Worm (Caenorhabditis elegans): Measurements from ENCODE around the gene F54F2.9.

Gene F54F2.9

DNA sequence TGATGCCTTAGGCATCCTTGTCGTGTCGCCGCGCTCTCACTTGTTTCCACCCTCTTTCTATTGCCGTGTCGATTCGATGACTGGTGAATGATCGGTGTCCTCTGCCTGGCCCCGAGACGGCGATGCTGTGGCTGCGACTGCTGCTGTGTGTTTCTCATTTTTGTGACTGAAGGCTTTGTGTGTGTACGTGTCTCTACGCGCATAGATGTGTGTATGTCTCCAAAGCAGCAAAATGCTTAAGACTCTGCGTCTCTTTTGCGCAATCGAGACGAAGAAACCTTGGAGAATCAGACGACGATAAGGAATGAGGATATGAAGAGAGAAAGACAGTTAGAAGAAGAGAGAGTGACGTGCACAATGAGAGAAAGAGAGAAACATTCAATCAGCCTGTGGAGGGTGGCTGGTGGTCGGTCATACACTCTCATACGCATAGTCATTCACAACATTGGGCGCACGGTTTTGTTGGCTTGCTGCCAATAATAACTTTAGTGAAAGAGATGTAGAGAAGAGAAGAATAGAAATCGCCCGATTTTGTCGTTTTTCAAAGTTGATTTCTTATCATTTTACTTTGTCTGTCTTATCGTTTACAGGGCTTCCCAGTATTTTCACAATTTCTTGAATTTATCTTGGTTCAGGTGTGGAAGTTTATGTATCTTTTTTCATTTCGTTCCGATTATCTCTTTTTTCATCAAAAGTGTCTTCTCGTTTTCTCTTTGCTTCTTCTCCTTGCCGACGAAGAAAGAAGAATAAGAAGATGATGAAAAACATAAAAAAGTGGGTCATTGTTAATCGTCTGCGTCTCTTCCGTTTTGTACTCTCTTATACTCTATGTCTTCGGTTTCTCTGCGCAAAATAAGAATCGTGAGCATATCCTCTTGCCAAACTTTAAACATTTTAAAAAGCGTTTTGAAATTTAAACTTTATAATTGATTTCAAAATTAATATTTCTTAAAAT is 24.9 kb downstream of the F54F2.9 start (continued):
- TF ChIP-seq unc-39 (tag; optimal IDR thresholded peaks at IDR 0.05) (no peak), elt-1 (tag; optimal IDR thresholded peaks at IDR 0.05) (no peak), ztf-11 (tag; optimal IDR thresholded peaks at IDR 0.05) (peak; percentile 42), fos-1 (tag; optimal IDR thresholded peaks at IDR 0.05) (peak; percentile 95)

DNA sequence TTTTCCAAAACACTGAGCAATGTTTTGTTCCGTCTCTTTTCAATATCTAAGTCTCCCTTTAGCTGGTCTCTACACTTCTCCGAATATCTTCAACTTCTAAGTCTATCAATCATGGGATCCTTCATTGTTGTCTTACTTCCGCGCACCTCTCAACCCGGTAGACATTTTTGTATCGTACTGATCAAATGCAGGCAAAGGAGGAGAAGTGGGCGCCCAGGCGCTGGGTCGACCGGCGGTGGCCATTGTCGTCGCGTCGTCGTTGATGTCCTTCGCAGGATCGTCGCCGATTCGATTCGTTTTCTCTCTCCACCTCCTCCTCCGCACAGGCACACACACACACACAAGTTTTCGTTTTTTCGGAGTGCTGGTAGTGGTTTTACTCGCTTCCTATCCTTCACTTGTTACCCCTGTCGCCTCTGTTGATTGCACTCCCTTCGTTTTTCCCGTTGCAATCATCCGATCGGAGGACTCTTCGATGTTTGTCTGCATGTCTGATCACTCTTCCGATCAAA is 25.6 kb downstream of the F54F2.9 start:
- no peak for TF ChIP-seq R02D3.7 (tag; optimal IDR thresholded peaks at IDR 0.05)
- TF ChIP-seq nhr-25 (tag; optimal IDR thresholded peaks at IDR 0.05), result no peak
- no peak for TF ChIP-seq lin-13 (GFP tag; optimal IDR thresholded peaks at IDR 0.05)
- no peak for TF ChIP-seq nhr-11 (tag; optimal IDR thresholded peaks at IDR 0.05)
- no peak for TF ChIP-seq gmeb-1 (tag; optimal IDR thresholded peaks at IDR 0.05)
- no peak for TF ChIP-seq unc-62 (GFP tag; optimal IDR thresholded peaks at IDR 0.05)
- TF ChIP-seq snpc-4 (tag; optimal IDR thresholded peaks at IDR 0.05), result no peak
- no peak for TF ChIP-seq mbf-1 (tag; optimal IDR thresholded peaks at IDR 0.05)
- no peak for TF ChIP-seq nhr-12 (tag; optimal IDR thresholded peaks at IDR 0.05)
- no peak for TF ChIP-seq nhr-129 (tag; optimal IDR thresholded peaks at IDR 0.05)
- TF ChIP-seq skn-1 (tag; optimal IDR thresholded peaks at IDR 0.05), result no peak
- no peak for TF ChIP-seq blmp-1 (tag; optimal IDR thresholded peaks at IDR 0.05; ENCODE audit: insufficient read depth)

DNA sequence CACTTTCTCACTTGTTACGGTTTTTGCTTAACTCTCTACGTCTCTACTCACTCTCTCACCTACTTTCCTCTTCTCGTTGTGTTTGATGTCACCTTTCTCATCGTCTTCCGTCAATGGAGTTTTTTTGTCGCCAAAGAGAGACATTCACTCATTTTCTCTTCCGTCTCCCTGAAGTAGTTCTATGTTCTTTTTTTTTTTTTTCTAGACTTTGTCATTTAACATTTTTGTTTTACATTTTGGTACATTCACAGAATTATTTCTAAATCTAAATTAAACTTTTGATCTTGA is 26.3 kb downstream of the F54F2.9 start:
- TF ChIP-seq elt-3 (tag; optimal IDR thresholded peaks at IDR 0.05), result no peak
- peak; percentile 10 for TF ChIP-seq sma-3 (GFP tag; optimal IDR thresholded peaks at IDR 0.05)
- peak; percentile 29 for TF ChIP-seq nhr-25 (tag; optimal IDR thresholded peaks at IDR 0.05)

DNA sequence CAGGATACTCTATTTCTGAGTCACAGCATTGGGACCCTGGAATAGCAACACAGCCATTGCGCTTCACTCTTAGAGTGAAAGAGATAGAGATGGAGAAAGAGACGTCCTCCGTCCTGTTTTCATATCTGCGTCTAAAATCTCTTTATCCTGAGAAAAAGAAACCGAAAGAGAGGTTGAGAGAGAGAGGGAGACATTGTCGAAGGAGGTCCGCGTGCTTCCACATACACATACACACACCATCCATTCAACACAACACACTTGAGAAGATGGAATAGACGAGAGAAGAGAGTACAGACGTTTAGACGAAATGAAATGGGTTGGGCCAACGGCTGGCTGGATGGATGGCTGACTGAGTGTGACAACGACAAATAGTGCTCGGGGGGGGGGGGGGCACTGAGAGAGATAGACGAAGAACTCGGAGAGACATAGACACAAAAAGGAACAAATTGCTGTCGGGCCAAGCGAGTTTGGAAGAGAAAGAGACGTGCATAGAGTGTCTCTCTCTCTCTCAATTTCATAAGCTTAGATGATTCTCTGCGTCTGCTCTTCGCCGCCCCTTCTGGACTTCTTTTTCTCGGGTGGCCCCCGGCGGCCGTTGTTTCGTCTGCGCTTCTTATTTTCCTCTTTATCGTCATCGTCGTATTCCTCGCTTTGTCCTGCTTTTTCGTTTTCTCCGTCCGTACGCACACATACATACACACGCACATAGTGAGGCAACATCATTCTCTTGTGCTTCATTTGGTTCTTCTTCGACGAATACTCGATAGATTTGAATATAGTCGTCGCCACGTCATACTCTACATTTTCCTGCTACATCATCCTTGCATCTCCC is 26.8 kb downstream of the F54F2.9 start, which contains the start of gene F54F2.6:
Gene F54F2.6, minus strand, starts transcription at position 738 of the 832 bp plus-strand sequence.
- peak; percentile 95 for TF ChIP-seq sem-4 (tag; optimal IDR thresholded peaks at IDR 0.05)
- TF ChIP-seq nhr-77 (tag; optimal IDR thresholded peaks at IDR 0.05), result no peak
- TF ChIP-seq mbf-1 (tag; optimal IDR thresholded peaks at IDR 0.05), result no peak
- peak; percentile 82 for TF ChIP-seq lin-39 (tag; optimal IDR thresholded peaks at IDR 0.05)
- peak; percentile 85 for TF ChIP-seq unc-55 (GFP tag; optimal IDR thresholded peaks at IDR 0.05)
- TF ChIP-seq lin-13 (GFP tag; optimal IDR thresholded peaks at IDR 0.05), result peak; percentile 82
- TF ChIP-seq dmd-4 (tag; optimal IDR thresholded peaks at IDR 0.05), result no peak
- TF ChIP-seq ZK546.5 (tag; optimal IDR thresholded peaks at IDR 0.05), result peak; percentile 1
- no peak for TF ChIP-seq ztf-1 (GFP tag; conservative IDR thresholded peaks at IDR 0.05)
- no peak for TF ChIP-seq elt-3 (tag; optimal IDR thresholded peaks at IDR 0.05)
- TF ChIP-seq nhr-12 (tag; optimal IDR thresholded peaks at IDR 0.05), result no peak
- peak; percentile 93 for TF ChIP-seq egl-27 (tag; optimal IDR thresholded peaks at IDR 0.05)
- peak; percentile 89 for TF ChIP-seq ztf-4 (tag; optimal IDR thresholded peaks at IDR 0.05)
- peak; percentile 96 for TF ChIP-seq C34F6.9 (tag; optimal IDR thresholded peaks at IDR 0.05)
- peak; percentile 31 for TF ChIP-seq sma-3 (GFP tag; optimal IDR thresholded peaks at IDR 0.05)
- TF ChIP-seq zag-1 (tag; optimal IDR thresholded peaks at IDR 0.05), result peak; percentile 92
- peak; percentile 85 for TF ChIP-seq unc-62 (GFP tag; optimal IDR thresholded peaks at IDR 0.05)
- peak; percentile 95 for TF ChIP-seq nhr-129 (tag; optimal IDR thresholded peaks at IDR 0.05)
- peak; percentile 96 for TF ChIP-seq nhr-6 (tag; optimal IDR thresholded peaks at IDR 0.05)
- TF ChIP-seq ama-1 (optimal IDR thresholded peaks at IDR 0.05), result no peak
- no peak for TF ChIP-seq nhr-23 (tag; optimal IDR thresholded peaks at IDR 0.05)
- TF ChIP-seq lsy-2 (tag; optimal IDR thresholded peaks at IDR 0.05), result peak; percentile 59 to 92
- peak; percentile 64 for TF ChIP-seq gmeb-1 (tag; optimal IDR thresholded peaks at IDR 0.05)
- TF ChIP-seq nhr-237 (tag; optimal IDR thresholded peaks at IDR 0.05), result peak; percentile 26
- peak; percentile 63 for TF ChIP-seq snpc-4 (tag; optimal IDR thresholded peaks at IDR 0.05)
- TF ChIP-seq ceh-82 (tag; optimal IDR thresholded peaks at IDR 0.05), result no peak
- peak; percentile 87 for TF ChIP-seq crh-2 (tag; optimal IDR thresholded peaks at IDR 0.05)
- peak; percentile 96 for TF ChIP-seq sma-9 (GFP tag; optimal IDR thresholded peaks at IDR 0.05)
- TF ChIP-seq sma-9 (tag; optimal IDR thresholded peaks at IDR 0.05), result no peak
- peak; percentile 54 for TF ChIP-seq ztf-11 (tag; optimal IDR thresholded peaks at IDR 0.05)
- peak; percentile 94 for TF ChIP-seq mab-5 (tag; optimal IDR thresholded peaks at IDR 0.05)
- TF ChIP-seq fos-1 (tag; optimal IDR thresholded peaks at IDR 0.05), result peak; percentile 54
- peak; percentile 65 for TF ChIP-seq lin-11 (tag; optimal IDR thresholded peaks at IDR 0.05)
- peak; percentile 81 for TF ChIP-seq nhr-25 (tag; optimal IDR thresholded peaks at IDR 0.05)
- TF ChIP-seq mdl-1 (tag; optimal IDR thresholded peaks at IDR 0.05), result peak; percentile 85 to 98
- no peak for TF ChIP-seq ceh-16 (tag; optimal IDR thresholded peaks at IDR 0.05)
- TF ChIP-seq nhr-21 (tag; optimal IDR thresholded peaks at IDR 0.05), result peak; percentile 90
- TF ChIP-seq blmp-1 (tag; optimal IDR thresholded peaks at IDR 0.05; ENCODE audit: insufficient read depth), result peak; percentile 83
